Fruit fly (Drosophila melanogaster) S2 (cell line): ENCODE data around the gene CG43678.
A peak's percentile ranks its signal among the peaks of the same experiment; 100 is the strongest.

ENCODE experiments used
- CG8478 ChIP-seq: fragments of >200 bp; optimal IDR thresholded peaks from 2 replicates; lab custom pipeline; 2018
- CTCF ChIP-seq, 2 experiments: fragments of >200 bp; optimal IDR thresholded peaks; 2 replicates each; lab custom pipeline; 2018

The CG43678 gene

DNA sequence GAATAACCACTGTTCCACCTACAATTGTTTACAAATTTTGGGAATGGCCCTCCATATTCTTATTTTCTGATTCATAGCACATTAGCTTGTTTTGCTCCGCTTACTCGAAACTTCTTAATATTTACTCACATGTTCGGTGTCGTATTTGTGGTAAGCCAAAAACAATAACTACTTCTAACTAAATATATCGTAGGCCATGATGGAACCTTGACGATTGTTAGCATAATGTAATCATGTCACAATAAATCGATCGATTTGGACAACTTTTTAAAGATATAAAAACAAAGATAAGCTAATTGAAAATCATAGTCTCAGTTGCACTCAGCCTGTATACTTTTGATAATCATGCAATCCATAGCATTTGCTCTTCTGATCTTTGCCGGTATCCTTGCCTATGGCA is 5.2 kb upstream of the CG43678 start, which contains the start of gene EAChm:
Gene EAChm, plus strand, starts transcription at position 301 of the 400 bp plus-strand sequence.
- no peak for TF ChIP-seq CTCF (optimal IDR thresholded peaks at IDR 0.05; lab: Kevin White, UChicago)
- no peak for TF ChIP-seq CG8478 (lab: Kevin White, UChicago)

DNA sequence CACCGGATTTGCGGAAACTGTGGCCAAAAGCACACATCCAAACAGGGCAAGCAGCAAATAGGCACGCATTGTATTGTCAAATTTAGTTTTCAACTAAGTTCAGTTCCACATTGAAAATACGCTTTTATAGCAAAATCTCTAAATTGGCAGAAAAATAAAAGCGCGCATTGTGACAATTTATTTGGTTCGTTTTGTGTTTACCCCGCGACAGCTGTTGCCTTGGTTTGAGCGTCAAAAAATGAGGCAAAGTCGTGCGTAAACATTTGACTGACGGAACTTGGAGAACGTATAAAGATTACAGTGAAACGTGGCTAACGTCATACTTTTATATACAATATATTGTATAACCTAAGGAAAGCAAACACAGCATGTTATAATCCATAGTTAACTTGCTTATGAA is 4.7 kb upstream of the CG43678 start, which contains the start of gene CG18649:
Gene CG18649, minus strand, starts transcription at position 101 of the 400 bp plus-strand sequence.
- TF ChIP-seq CG8478 (lab: Kevin White, UChicago), result no peak
- TF ChIP-seq CTCF (optimal IDR thresholded peaks at IDR 0.05; lab: Kevin White, UChicago), result no peak

DNA sequence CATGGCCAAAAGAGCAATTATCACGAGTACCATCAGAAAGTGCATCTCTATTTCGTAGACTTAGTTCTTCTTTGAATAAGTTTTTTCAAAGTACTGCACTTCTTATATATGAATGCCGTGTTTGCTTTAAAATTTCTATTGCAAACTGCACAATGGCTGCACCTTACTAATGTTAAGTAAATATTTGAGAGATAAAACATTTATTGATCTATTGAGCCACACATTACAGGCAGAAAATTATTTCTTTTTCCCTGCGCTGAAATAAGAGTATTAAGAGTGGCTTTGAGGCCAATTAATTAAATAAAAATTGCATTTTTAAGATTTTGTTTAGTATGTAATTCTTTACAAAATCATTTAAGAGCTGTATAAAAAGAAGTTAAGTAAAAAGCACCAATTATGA is 4.0 kb upstream of the CG43678 start, which contains the start of gene CG43680:
Gene CG43680, minus strand, starts transcription at position 101 of the 400 bp plus-strand sequence.
- TF ChIP-seq CG8478 (lab: Kevin White, UChicago) (no peak), CTCF (optimal IDR thresholded peaks at IDR 0.05; lab: Kevin White, UChicago) (no peak)

- TF ChIP-seq CG8478 (lab: Kevin White, UChicago) (no peak), CTCF (optimal IDR thresholded peaks at IDR 0.05; lab: Kevin White, UChicago) (no peak)
Measured at dm6 chr3L:15052390-15052789, 3.1 kb upstream of the CG43678 start, which contains the start of gene CG13461. Gene CG13461, minus strand, starts transcription at chr3L:15052490.

DNA sequence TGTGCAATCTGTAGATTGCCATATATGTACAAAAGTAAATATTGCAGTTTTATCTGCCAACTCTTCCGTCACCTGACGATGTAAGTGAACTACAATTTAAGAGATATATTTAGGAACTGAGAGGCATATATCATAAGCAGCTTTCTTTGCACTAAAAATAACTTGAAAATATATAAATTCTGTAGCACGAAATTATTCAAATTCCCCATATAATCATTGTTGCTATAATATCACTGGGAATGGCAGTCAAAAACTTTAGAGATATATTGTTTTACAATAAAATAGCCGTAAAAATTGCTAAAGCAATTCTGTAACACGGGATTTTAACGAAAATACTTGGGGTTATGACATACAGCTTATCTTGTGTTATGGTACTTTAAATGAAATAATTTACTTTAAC is 2.0 kb upstream of the CG43678 start, which contains the start of gene CG43679:
Gene CG43679, minus strand, starts transcription at position 101 of the 400 bp plus-strand sequence.
- TF ChIP-seq CTCF (optimal IDR thresholded peaks at IDR 0.05; lab: Kevin White, UChicago), result no peak
- no peak for TF ChIP-seq CG8478 (lab: Kevin White, UChicago)

DNA sequence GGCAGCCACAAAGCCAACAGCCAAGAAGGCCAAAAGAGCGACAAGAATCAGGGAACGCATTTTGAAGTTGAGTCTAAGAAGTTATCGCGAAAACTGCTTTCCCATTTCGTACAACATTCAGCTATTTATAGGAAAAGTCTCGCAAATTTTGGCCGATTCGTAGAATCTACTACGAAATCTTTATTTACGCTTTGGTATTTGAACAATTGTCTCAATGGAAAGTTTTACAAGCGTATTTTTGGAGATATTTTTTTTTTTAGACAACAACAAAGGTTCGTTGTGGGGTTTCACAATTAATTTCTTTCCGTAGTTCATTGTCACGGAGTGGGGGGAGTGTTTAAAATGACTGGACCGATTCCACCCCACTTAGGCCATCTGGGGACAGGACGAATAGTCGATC is 1.4 kb upstream of the CG43678 start, which contains the start of gene CG12310:
Gene CG12310, minus strand, starts transcription at position 101 of the 400 bp plus-strand sequence.
- TF ChIP-seq CG8478 (lab: Kevin White, UChicago), result no peak
- no peak for TF ChIP-seq CTCF (optimal IDR thresholded peaks at IDR 0.05; lab: Kevin White, UChicago)

- TF ChIP-seq CG8478 (lab: Kevin White, UChicago) (no peak), CTCF (optimal IDR thresholded peaks at IDR 0.05; lab: Kevin White, UChicago) (no peak)
Measured at dm6 chr3L:15050109-15050508, 814 bp upstream of the CG43678 start, which contains the start of gene CG18581. Gene CG18581, minus strand, starts transcription at chr3L:15050209.

DNA sequence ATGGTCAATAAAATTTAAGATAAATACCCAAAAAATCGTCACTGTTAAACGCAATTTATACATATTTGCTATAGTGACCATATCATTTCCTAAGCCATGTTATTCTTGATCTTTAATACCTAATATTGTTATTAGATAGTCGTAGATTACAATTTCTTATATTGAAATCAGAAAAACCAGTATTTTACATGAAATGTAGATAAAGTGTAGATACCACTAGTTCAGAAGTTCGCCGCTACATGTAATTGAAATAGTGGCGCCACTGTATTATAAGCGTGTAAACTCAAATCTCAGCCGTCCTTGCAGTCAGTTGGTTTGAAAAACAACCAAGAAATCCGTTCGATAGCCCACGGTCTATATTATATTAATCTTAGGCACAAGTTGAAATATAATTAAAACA is 1.2 kb downstream of the CG43678 start:
- TF ChIP-seq CG8478 (lab: Kevin White, UChicago), result no peak
- TF ChIP-seq CTCF (optimal IDR thresholded peaks at IDR 0.05; lab: Kevin White, UChicago), result peak; percentile 84 to 90

dm6 chr3L:15047606-15048005 is 1.7 kb downstream of the CG43678 start:
- no peak for TF ChIP-seq CTCF (optimal IDR thresholded peaks at IDR 0.05; lab: Kevin White, UChicago)
- no peak for TF ChIP-seq CG8478 (lab: Kevin White, UChicago)

DNA sequence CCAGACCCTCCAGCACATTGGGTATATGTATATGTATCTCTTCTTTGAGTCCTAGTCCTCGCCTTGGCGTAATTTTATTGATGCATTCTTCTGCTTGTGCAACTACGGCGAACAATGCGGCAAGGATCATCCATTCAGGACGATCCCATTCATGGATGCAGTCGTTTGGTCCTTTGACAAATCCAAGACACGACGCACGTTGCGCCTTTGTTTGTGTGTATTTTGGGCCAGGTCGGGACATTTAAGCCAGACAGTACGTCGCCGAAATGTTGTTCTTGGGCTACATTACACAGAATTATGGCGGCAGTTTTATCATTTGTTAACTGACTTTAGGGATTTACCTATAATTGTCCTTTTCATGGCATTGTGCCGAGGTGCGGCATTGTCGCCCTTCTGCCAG is 4.2 kb downstream of the CG43678 start:
- no peak for TF ChIP-seq CG8478 (lab: Kevin White, UChicago)
- TF ChIP-seq CTCF (optimal IDR thresholded peaks at IDR 0.05; lab: Kevin White, UChicago), result no peak

- TF ChIP-seq CG8478 (lab: Kevin White, UChicago), result no peak
- TF ChIP-seq CTCF (optimal IDR thresholded peaks at IDR 0.05; lab: Kevin White, UChicago), result no peak
Measured at dm6 chr3L:15043874-15044336, 5.4 kb downstream of the CG43678 start, which contains the start of gene ind. Gene ind, minus strand, starts transcription at chr3L:15043924.

DNA sequence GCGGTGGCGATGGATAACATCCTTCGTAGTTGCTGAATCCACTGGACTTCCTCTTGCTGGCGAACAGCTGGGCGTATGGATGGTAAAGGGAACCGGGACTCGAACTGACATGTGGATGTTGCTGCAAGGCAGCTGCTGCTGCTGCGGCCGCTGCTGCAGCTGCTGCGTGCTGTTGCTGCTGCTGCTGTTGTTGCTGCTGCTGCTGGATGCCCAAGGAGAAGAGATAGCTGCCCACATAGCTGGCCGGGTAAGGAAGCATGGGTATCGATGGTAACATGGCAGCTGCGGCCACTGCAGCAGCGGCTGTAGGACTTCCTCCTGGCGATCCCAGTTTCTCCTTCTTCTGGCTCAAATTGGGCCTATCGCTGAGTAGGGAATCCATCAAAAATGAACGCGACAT is 5.8 kb downstream of the CG43678 start:
- TF ChIP-seq CG8478 (lab: Kevin White, UChicago), result no peak
- TF ChIP-seq CTCF (optimal IDR thresholded peaks at IDR 0.05; lab: Kevin White, UChicago), result no peak

DNA sequence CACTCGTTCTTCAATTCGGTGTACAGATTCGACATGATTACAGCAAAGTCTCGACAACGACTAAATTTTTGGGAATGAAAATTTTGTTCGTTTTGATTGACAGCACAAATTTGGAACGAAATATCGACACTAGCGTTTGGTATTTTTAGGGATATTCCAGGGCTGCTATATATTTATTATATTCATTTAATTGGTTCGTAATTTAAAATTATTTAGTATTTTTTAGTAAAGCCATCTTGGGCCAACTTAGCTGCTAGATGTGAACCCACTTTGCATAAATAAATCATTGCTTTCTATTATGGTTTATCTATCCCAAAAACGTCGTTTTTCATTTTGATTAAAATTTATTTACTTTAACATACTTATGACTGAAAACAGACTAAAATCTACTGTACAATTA is 6.8 kb downstream of the CG43678 start, which contains the start of gene Rpn12R:
Gene Rpn12R, minus strand, starts transcription at position 101 of the 400 bp plus-strand sequence.
- no peak for TF ChIP-seq CG8478 (lab: Kevin White, UChicago)
- TF ChIP-seq CTCF (optimal IDR thresholded peaks at IDR 0.05; lab: Kevin White, UChicago), result no peak

DNA sequence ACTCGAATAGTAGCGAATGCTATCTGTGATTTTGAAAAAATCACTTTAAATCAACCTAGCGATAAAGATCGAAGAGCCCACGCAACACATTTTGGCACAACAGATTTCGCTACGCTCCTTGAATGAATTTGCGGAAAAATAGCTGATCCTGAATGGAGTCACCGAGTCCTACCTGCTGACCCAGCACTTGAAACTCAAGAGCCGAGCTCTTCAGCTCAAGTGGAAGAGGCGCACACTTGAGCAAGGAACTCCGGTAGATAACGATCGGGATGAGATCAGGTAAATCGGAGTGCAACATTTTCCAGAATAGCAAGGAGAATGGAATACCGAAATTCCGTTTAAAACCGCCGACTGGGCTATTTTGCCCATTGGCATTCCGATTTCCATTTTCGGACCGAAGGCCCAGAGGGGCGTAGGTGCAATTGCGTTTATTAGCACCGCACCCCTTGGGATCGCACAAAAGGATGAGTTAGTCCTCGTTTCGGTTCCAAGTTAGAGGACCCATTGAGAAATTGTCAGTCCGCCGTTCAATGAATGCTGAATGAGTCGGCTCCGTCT is 8.9 kb downstream of the CG43678 start:
- no peak for TF ChIP-seq CTCF (optimal IDR thresholded peaks at IDR 0.05; lab: Kevin White, UChicago)
- no peak for TF ChIP-seq CG8478 (lab: Kevin White, UChicago)

dm6 chr3L:15039510-15039909 is 9.8 kb downstream of the CG43678 start:
- TF ChIP-seq CG8478 (lab: Kevin White, UChicago) (no peak), CTCF (optimal IDR thresholded peaks at IDR 0.05; lab: Kevin White, UChicago) (no peak)
